Worm (Caenorhabditis elegans): ENCODE results near the gene best-9.

Gene best-9

ce11 chrIV:6576728-6577101 is 16.2 kb downstream of the best-9 start (continued):
- TF ChIP-seq lin-13 (GFP tag; optimal IDR thresholded peaks at IDR 0.05) (peak; percentile 16), hlh-11 (tag; optimal IDR thresholded peaks at IDR 0.05) (peak; percentile 81), aha-1 (tag) (no peak), vab-7 (GFP tag; IDR thresholded peaks at IDR 0.05) (no peak), ceh-32 (tag; optimal IDR thresholded peaks at IDR 0.05; ENCODE audit: poor library complexity) (no peak), lsy-2 (tag; optimal IDR thresholded peaks at IDR 0.05) (peak in 1 of 2 experiments; percentile 27), lir-3 (tag; optimal IDR thresholded peaks at IDR 0.05) (no peak), nhr-42 (GFP tag; IDR thresholded peaks at IDR 0.05) (no peak), Y5F2A.4 (GFP tag; optimal IDR thresholded peaks at IDR 0.05) (no peak), T26A8.4 (GFP tag; IDR thresholded peaks at IDR 0.05) (0 out of 2 replicates have a peak, but pooled peaks have one; percentile 13), cey-2 (tag; optimal IDR thresholded peaks at IDR 0.05; ENCODE audit: borderline replicate concordance, insufficient read depth) (no peak), spr-1 (tag; optimal IDR thresholded peaks at IDR 0.05) (no peak), arid-1 (GFP tag; conservative IDR thresholded peaks at IDR 0.05) (0 out of 2 replicates have a peak, but pooled peaks have one; percentile 36), F49E8.2 (tag; optimal IDR thresholded peaks at IDR 0.05; ENCODE audit: borderline replicate concordance) (no peak), T20F7.1 (GFP tag; optimal IDR thresholded peaks at IDR 0.05) (no peak), nhr-76 (tag; optimal IDR thresholded peaks at IDR 0.05) (no peak), lim-7 (GFP tag; IDR thresholded peaks at IDR 0.05) (no peak), ces-1 (GFP tag; optimal IDR thresholded peaks at IDR 0.05) (no peak), mdl-1 (tag; optimal IDR thresholded peaks at IDR 0.05) (peak in 1 of 2 experiments; percentile 36), ceh-20 (GFP tag; IDR thresholded peaks at IDR 0.05) (no peak), lin-1 (GFP tag; IDR thresholded peaks at IDR 0.05) (no peak), gei-8 (GFP tag; optimal IDR thresholded peaks at IDR 0.05) (no peak), hlh-30 (tag; optimal IDR thresholded peaks at IDR 0.05; ENCODE audit: insufficient read depth) (peak; percentile 59), ceh-62 (tag; optimal IDR thresholded peaks at IDR 0.05) (no peak), nhr-28 (tag; optimal IDR thresholded peaks at IDR 0.05) (peak; percentile 67), mdt-29 (GFP tag; IDR thresholded peaks at IDR 0.05) (no peak)

DNA sequence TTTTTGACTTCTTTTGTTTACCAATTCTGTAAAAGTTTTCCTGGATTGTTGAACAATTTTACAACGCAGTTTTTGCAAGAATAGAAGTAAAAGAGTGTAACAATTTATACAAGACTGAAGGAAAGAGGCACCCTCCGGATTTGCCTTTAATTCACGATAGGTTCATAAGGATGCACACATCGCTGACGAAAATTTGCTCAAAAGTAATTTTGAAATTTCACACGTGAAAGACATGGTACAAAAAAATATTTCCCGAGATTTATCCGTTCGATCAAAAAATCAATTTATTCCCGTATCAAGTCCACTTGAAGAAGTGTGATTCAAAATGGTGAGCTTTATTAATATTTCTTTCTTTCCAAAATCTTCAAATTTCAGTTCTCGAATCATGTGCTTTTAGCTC is 17.4 kb downstream of the best-9 start, which contains the start of gene C43G2.3:
Gene C43G2.3, plus strand, starts transcription at position 301 of the 400 bp plus-strand sequence.
- TF ChIP-seq ceh-32 (tag; optimal IDR thresholded peaks at IDR 0.05; ENCODE audit: poor library complexity) = no peak
- TF ChIP-seq zag-1 (tag; optimal IDR thresholded peaks at IDR 0.05) = no peak
- no peak for TF ChIP-seq mxl-3 (GFP tag; optimal IDR thresholded peaks at IDR 0.05)

- TF ChIP-seq ceh-44 (GFP tag; IDR thresholded peaks at IDR 0.05) = no peak
- TF ChIP-seq arid-1 (GFP tag; conservative IDR thresholded peaks at IDR 0.05) = no peak
- peak in 1 of 2 experiments; percentile 94 for TF ChIP-seq unc-62 (GFP tag; optimal IDR thresholded peaks at IDR 0.05 in 1 of 2)
- no peak for TF ChIP-seq unc-62 (tag; optimal IDR thresholded peaks at IDR 0.05)
- TF ChIP-seq ceh-20 (GFP tag; IDR thresholded peaks at IDR 0.05) = no peak
- no peak for TF ChIP-seq lin-15B (tag; optimal IDR thresholded peaks at IDR 0.05)
- TF ChIP-seq nhr-6 (tag; optimal IDR thresholded peaks at IDR 0.05) = no peak
- peak; percentile 59 for TF ChIP-seq aha-1 (tag)
- TF ChIP-seq nhr-48 (tag; optimal IDR thresholded peaks at IDR 0.05) = no peak
- TF ChIP-seq lin-29 (GFP tag; IDR thresholded peaks at IDR 0.05) = no peak
- no peak for TF ChIP-seq lin-1 (GFP tag; IDR thresholded peaks at IDR 0.05)
- no peak for TF ChIP-seq ctbp-1 (GFP tag; IDR thresholded peaks at IDR 0.05)
Measured at ce11 chrIV:6581658-6582057, 21.1 kb downstream of the best-9 start.

DNA sequence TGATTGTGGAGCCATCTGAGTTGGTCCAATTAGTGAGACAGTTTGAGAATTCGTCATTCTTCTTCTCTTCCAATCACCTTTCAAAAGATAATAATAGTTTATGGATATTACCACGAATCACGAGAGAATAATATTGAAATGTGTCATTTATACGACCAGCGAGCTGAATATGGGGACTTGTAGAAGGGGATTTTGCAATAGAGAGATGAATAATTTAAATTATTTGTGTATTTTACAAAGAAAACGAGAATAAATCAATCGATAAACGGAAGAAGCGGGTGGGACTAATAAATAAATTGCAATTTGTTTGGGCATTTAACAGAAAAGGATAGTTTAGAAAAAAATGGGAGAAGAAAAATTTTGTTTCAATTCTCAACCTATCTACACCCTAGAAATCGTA is 22.1 kb downstream of the best-9 start, which contains the start of gene odr-8:
Gene odr-8, minus strand, starts transcription at position 101 of the 400 bp plus-strand sequence.
- no peak for TF ChIP-seq F26F4.8 (GFP tag; conservative IDR thresholded peaks at IDR 0.05)
- TF ChIP-seq zfp-3 (GFP tag; conservative IDR thresholded peaks at IDR 0.05) = no peak
- TF ChIP-seq hmg-1.1 (GFP tag; IDR thresholded peaks at IDR 0.05) = no peak
- TF ChIP-seq Y75B8A.6 (GFP tag; IDR thresholded peaks at IDR 0.05) = no peak
- TF ChIP-seq T26A8.4 (GFP tag; IDR thresholded peaks at IDR 0.05) = no peak
- TF ChIP-seq mxl-3 (GFP tag; optimal IDR thresholded peaks at IDR 0.05) = no peak
- no peak for TF ChIP-seq unc-39 (tag; optimal IDR thresholded peaks at IDR 0.05)
- TF ChIP-seq pha-4 (GFP tag; IDR thresholded peaks at IDR 0.05) = no peak
- no peak for TF ChIP-seq pha-4 (tag; optimal IDR thresholded peaks at IDR 0.05)
- TF ChIP-seq daf-16 (GFP tag; optimal IDR thresholded peaks at IDR 0.05) = no peak
- no peak for TF ChIP-seq daf-16 (tag; optimal IDR thresholded peaks at IDR 0.05)
- TF ChIP-seq F37D6.2 (tag; optimal IDR thresholded peaks at IDR 0.05) = no peak
- no peak for TF ChIP-seq egl-43 (GFP tag; IDR thresholded peaks at IDR 0.05)
- no peak for TF ChIP-seq cey-2 (tag; optimal IDR thresholded peaks at IDR 0.05; ENCODE audit: borderline replicate concordance, insufficient read depth)
- TF ChIP-seq daf-12 (tag; optimal IDR thresholded peaks at IDR 0.05) = no peak
- no peak for TF ChIP-seq jun-1 (tag; optimal IDR thresholded peaks at IDR 0.05)
